Fruit fly (Drosophila melanogaster): ENCODE measurements around the gene Adi1.

The Adi1 gene

DNA sequence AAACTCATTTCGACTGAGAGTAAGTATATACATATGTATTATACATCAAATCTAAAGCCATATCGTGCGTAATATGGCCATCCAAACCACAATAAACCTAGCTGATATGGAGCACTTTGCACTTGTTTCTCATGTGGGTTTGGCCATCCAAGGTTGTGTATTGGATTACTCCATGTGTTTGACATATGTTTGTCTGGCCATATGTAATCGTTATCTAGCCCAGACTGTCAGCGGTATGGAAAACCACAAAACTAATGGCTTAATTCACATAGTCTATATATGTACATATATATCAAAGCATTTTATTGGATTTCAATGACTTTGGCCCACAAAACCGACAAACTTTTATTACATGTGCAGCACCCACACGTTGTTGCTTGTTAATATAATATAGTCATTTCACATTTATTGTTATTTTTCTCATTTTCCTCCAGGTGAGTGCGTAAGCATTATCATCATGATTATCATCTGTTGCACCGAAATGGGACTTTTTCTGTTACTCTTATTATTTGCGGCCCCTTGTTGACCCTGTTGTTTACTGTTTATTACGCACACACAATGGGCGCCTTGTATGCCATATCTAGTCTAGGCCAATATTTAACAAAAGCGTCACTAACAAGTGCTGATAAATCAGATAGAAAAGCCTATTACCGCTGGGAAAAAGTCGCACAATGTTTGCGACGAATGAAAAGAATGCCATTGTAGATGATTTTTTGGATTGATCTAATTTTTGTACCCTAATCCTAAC, 6.6 kb upstream of the Adi1 start (continued):
- peak; percentile 59 for TF ChIP-seq CG8924 (tag; optimal IDR thresholded peaks at IDR 0.05)
- TF ChIP-seq gro (GFP tag; optimal IDR thresholded peaks at IDR 0.05), result peak; percentile 36
- TF ChIP-seq mld (GFP tag; IDR thresholded peaks at IDR 0.05; ENCODE audit: partially characterized antibody), result no peak
- TF ChIP-seq odd (GFP tag; optimal IDR thresholded peaks at IDR 0.05), result peak; percentile 70
- TF ChIP-seq ranshi (GFP tag; IDR thresholded peaks at IDR 0.05), result peak; percentile 60; the same call in 1 of the 2 replicates
- TF ChIP-seq salm (tag; optimal IDR thresholded peaks at IDR 0.05), result peak; percentile 70
- no peak for TF ChIP-seq CG2199 (GFP tag; IDR thresholded peaks at IDR 0.05)
- TF ChIP-seq CG10565 (GFP tag; optimal IDR thresholded peaks at IDR 0.05), result no peak
- peak; percentile 32 for TF ChIP-seq CG4328 (GFP tag; optimal IDR thresholded peaks at IDR 0.05)
- peak; percentile 77 for TF ChIP-seq CG6813 (GFP tag; optimal IDR thresholded peaks at IDR 0.05)
- no peak for TF ChIP-seq slp2 (GFP tag; optimal IDR thresholded peaks at IDR 0.05)
- TF ChIP-seq Hand (GFP tag; optimal IDR thresholded peaks at IDR 0.05), result no peak
- no peak for TF ChIP-seq BEAF-32 (GFP tag; optimal IDR thresholded peaks at IDR 0.05)
- TF ChIP-seq CG18619 (GFP tag; optimal IDR thresholded peaks at IDR 0.05), result peak; percentile 70
- peak; percentile 85 for TF ChIP-seq CG17359 (tag; optimal IDR thresholded peaks at IDR 0.05)
- 0 out of 2 replicates have a peak, but pooled peaks have one; percentile 17 for TF ChIP-seq Ptx1 (GFP tag; IDR thresholded peaks at IDR 0.05)
- no peak for TF ChIP-seq jigr1 (GFP tag; IDR thresholded peaks at IDR 0.05)
- TF ChIP-seq CG11247 (GFP tag; IDR thresholded peaks at IDR 0.05), result no peak
- TF ChIP-seq CG9876 (GFP tag; optimal IDR thresholded peaks at IDR 0.05), result peak; percentile 1
- peak; percentile 34 to 55 for TF ChIP-seq Pdp1 (GFP tag; optimal IDR thresholded peaks at IDR 0.05)
- no peak for TF ChIP-seq ab (GFP tag; optimal IDR thresholded peaks at IDR 0.05)
- TF ChIP-seq CG30403 (GFP tag; optimal IDR thresholded peaks at IDR 0.05), result peak; percentile 17
- peak; percentile 73 for TF ChIP-seq CG13296 (GFP tag; optimal IDR thresholded peaks at IDR 0.05)
- TF ChIP-seq CG13624 (GFP tag; optimal IDR thresholded peaks at IDR 0.05), result peak; percentile 2
- TF ChIP-seq Sox102F (GFP tag; optimal IDR thresholded peaks at IDR 0.05), result peak; percentile 70
- TF ChIP-seq Oli (tag; optimal IDR thresholded peaks at IDR 0.05), result peak; percentile 44
- TF ChIP-seq kni (GFP tag; optimal IDR thresholded peaks at IDR 0.05), result no peak
- peak; percentile 56 for TF ChIP-seq CG34376 (GFP tag; optimal IDR thresholded peaks at IDR 0.05)
- TF ChIP-seq CG2678 (tag; optimal IDR thresholded peaks at IDR 0.05), result peak; percentile 81
- no peak for TF ChIP-seq dimm (GFP tag; IDR thresholded peaks at IDR 0.05)
- peak; percentile 0 for TF ChIP-seq Six4 (GFP tag; optimal IDR thresholded peaks at IDR 0.05)
- TF ChIP-seq CG31365 (tag; optimal IDR thresholded peaks at IDR 0.05), result peak; percentile 72
- no peak for TF ChIP-seq CG16779 (GFP tag; IDR thresholded peaks at IDR 0.05)
- peak; percentile 54 for TF ChIP-seq CG7556 (GFP tag; optimal IDR thresholded peaks at IDR 0.05)
- TF ChIP-seq Nf-YB (GFP tag; optimal IDR thresholded peaks at IDR 0.05), result peak; percentile 47
- peak; percentile 70 for TF ChIP-seq CG9727 (GFP tag; optimal IDR thresholded peaks at IDR 0.05)
- no peak for TF ChIP-seq row (GFP tag; IDR thresholded peaks at IDR 0.05)
- TF ChIP-seq CG10274 (GFP tag; optimal IDR thresholded peaks at IDR 0.05), result peak; percentile 29
- peak; percentile 0 for TF ChIP-seq trem (tag; optimal IDR thresholded peaks at IDR 0.05)
- 0 out of 2 replicates have a peak, but pooled peaks have one; percentile 15 for TF ChIP-seq CG10366 (GFP tag; IDR thresholded peaks at IDR 0.05)
- no peak for TF ChIP-seq amos (GFP tag; IDR thresholded peaks at IDR 0.05; ENCODE audit: partially characterized antibody)
- TF ChIP-seq CG17612 (GFP tag; IDR thresholded peaks at IDR 0.05), result no peak
- TF ChIP-seq CG11560 (tag; IDR thresholded peaks at IDR 0.05), result no peak
- TF ChIP-seq NfI (GFP tag; optimal IDR thresholded peaks at IDR 0.05), result peak; percentile 48
- TF ChIP-seq seq (GFP tag; IDR thresholded peaks at IDR 0.05), result peak; percentile 64; the same call in 1 of the 2 replicates
- TF ChIP-seq Vsx1 (GFP tag; optimal IDR thresholded peaks at IDR 0.05), result peak; percentile 84
- peak; percentile 88 for TF ChIP-seq CG12071 (GFP tag; optimal IDR thresholded peaks at IDR 0.05)
- no peak for TF ChIP-seq Tbp (GFP tag; optimal IDR thresholded peaks at IDR 0.05)
- TF ChIP-seq ttk (GFP tag; IDR thresholded peaks at IDR 0.05), result no peak
